Fruit fly (Drosophila melanogaster) ovary, adult (tissue): ENCODE measurements around the gene colt.

Experiments
- CG17801 ChIP-seq: fragments of 200-800 bp; optimal IDR thresholded peaks from 2 replicates; lab custom pipeline; 2019; ENCODE audit warnings: missing biosample characterization, mild to moderate bottlenecking, missing genetic modification characterization, moderate library complexity; ENCODE audit not compliant: partially characterized antibody

colt gene

dm6 chr2L:2767627-2768026 lies 2.2 kb downstream of the colt start, which contains the start of the genes Taf10b and Taf10:
TSS of gene Taf10b (minus strand) at chr2L:2767845.
TSS of gene Taf10 (plus strand) at chr2L:2767890.
- TF ChIP-seq CG17801 (GFP tag; lab: Kevin White, UChicago) = peak; percentile 28

dm6 chr2L:2765659-2766373 lies 4.1 kb downstream of the colt start, which contains the start of the genes Snx21 and aph-1:
TSS of gene Snx21 (minus strand) at chr2L:2765665.
TSS of gene aph-1 (plus strand) at chr2L:2766233.
- peak; percentile 93 for TF ChIP-seq CG17801 (GFP tag; lab: Kevin White, UChicago)

dm6 chr2L:2760288-2760687 lies 9.6 kb downstream of the colt start:
- no peak for TF ChIP-seq CG17801 (GFP tag; lab: Kevin White, UChicago)

- TF ChIP-seq CG17801 (GFP tag; lab: Kevin White, UChicago) = peak; percentile 92
These were observed 10.2 kb downstream of the colt start, which contains the start of the genes HemK2, Snapin and Tnpo-SR for dm6 chr2L:2759654-2760053. TSS of gene HemK2 (minus strand) at chr2L:2759677. TSS of gene Snapin (minus strand) at chr2L:2759677. TSS of gene Tnpo-SR (plus strand) at chr2L:2759924.

dm6 chr2L:2757930-2758556 lies 11.8 kb downstream of the colt start:
- no peak for TF ChIP-seq CG17801 (GFP tag; lab: Kevin White, UChicago)

dm6 chr2L:2755323-2755695 lies 14.6 kb downstream of the colt start:
- TF ChIP-seq CG17801 (GFP tag; lab: Kevin White, UChicago) = no peak

- TF ChIP-seq CG17801 (GFP tag; lab: Kevin White, UChicago) = peak; percentile 75
These were observed 15.2 kb downstream of the colt start for dm6 chr2L:2754437-2755322.

- no peak for TF ChIP-seq CG17801 (GFP tag; lab: Kevin White, UChicago)
These were observed 16.0 kb downstream of the colt start for dm6 chr2L:2753789-2754436.

dm6 chr2L:2752460-2753411 lies 17.1 kb downstream of the colt start, which contains the start of gene Pgk:
TSS of gene Pgk (minus strand) at chr2L:2753068.
- peak; percentile 75 for TF ChIP-seq CG17801 (GFP tag; lab: Kevin White, UChicago)

DNA sequence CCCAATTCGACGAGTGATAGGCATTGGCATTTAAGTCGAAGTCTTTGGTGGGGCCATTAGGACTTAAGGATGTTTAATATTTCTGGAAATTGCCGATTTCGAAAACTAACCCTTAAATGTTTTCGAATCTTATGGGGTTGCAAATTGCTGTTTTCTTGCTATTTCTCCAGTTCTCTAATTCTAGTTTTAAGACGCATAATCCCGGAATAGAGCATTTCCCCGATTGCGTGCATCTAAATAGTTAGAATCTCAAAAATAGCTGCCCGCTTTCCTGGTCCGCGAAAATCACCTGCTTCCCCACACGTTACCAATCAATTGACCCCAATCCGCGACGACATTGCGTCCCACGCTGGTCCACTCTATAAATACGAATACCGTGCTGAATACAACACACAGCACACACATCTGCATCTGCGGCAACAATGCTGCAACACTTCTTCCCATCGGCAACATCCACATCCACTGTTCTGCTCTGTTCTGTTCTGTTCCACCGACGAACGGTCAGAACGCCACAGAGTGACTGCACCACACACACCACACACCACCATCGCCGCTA lies 17.9 kb downstream of the colt start, which contains the start of gene Bacc:
Gene Bacc, plus strand, starts transcription at position 542 of the 556 bp plus-strand sequence.
- TF ChIP-seq CG17801 (GFP tag; lab: Kevin White, UChicago) = peak; percentile 89

DNA sequence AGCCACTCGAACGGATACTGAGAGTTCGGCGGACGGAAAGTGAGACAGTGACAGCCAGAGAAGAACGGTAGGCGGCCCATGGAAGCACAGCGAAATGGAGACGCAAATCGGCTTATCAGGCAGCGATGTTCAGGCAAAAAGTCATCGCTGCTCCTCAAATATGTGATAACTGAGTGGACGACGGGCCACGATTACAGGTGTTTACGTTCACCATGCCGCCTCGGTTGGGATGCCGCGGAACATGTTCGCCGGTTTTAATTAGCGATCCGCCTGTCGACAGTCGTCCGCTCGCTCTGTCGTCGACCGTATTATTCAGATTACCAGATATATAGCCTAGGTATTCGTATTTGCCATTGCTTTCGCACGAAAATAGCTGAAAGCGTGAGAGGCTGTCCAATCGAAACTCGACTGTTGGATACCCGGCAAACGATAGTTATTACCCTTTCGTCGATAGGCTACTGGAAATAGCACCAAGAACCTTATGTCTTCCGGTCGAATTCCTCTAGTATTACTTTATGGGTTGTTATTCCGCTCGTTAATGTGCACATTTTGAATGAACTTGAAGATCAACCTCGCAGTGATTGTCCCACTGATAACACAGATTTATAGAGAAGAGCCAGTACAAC lies 18.7 kb downstream of the colt start:
- TF ChIP-seq CG17801 (GFP tag; lab: Kevin White, UChicago) = no peak

dm6 chr2L:2750337-2751084 lies 19.4 kb downstream of the colt start:
- peak; percentile 27 for TF ChIP-seq CG17801 (GFP tag; lab: Kevin White, UChicago)
